Worm (Caenorhabditis elegans): ENCODE data around the gene pink-1.

The pink-1 gene

ce11 chrII:5378239-5378521, 17.3 kb downstream of the pink-1 start:
- TF ChIP-seq ham-2 (GFP tag; optimal IDR thresholded peaks at IDR 0.05) (no peak), lin-32 (GFP tag; optimal IDR thresholded peaks at IDR 0.05) (no peak), sem-2 (GFP tag; optimal IDR thresholded peaks at IDR 0.05) (no peak), ces-1 (GFP tag; optimal IDR thresholded peaks at IDR 0.05) (no peak), unc-120 (tag; optimal IDR thresholded peaks at IDR 0.05; ENCODE audit: poor library complexity, severe bottlenecking) (no peak), unc-62 (GFP tag; optimal IDR thresholded peaks at IDR 0.05) (no peak), nhr-28 (tag; optimal IDR thresholded peaks at IDR 0.05) (no peak), mls-2 (tag; optimal IDR thresholded peaks at IDR 0.05) (no peak), bed-3 (GFP tag; optimal IDR thresholded peaks at IDR 0.05) (no peak), ztf-11 (tag; optimal IDR thresholded peaks at IDR 0.05) (no peak), lsy-2 (tag; optimal IDR thresholded peaks at IDR 0.05) (no peak), nhr-76 (tag; optimal IDR thresholded peaks at IDR 0.05) (no peak), cnd-1 (tag; optimal IDR thresholded peaks at IDR 0.05) (no peak), sptf-1 (tag; optimal IDR thresholded peaks at IDR 0.05) (no peak), unc-39 (tag; optimal IDR thresholded peaks at IDR 0.05) (no peak), hlh-1 (tag; optimal IDR thresholded peaks at IDR 0.05) (no peak), M03D4.4 (tag; optimal IDR thresholded peaks at IDR 0.05) (no peak), mab-5 (tag; optimal IDR thresholded peaks at IDR 0.05) (no peak)

ce11 chrII:5377467-5378238, 17.8 kb downstream of the pink-1 start, which contains the start of gene prdx-2:
prdx-2 (plus strand) TSS chrII:5378195.
- TF ChIP-seq nhr-237 (tag; optimal IDR thresholded peaks at IDR 0.05) (no peak), lsy-2 (tag; optimal IDR thresholded peaks at IDR 0.05) (peak; percentile 70), ceh-83 (GFP tag; optimal IDR thresholded peaks at IDR 0.05) (no peak), unc-62 (GFP tag; optimal IDR thresholded peaks at IDR 0.05) (no peak)

- TF ChIP-seq zip-8 (tag; optimal IDR thresholded peaks at IDR 0.05) (no peak), ham-2 (GFP tag; optimal IDR thresholded peaks at IDR 0.05) (no peak), unc-62 (GFP tag; optimal IDR thresholded peaks at IDR 0.05) (no peak), hlh-1 (tag; optimal IDR thresholded peaks at IDR 0.05) (no peak), ceh-39 (tag; optimal IDR thresholded peaks at IDR 0.05) (no peak), cnd-1 (tag; optimal IDR thresholded peaks at IDR 0.05) (no peak), M03D4.4 (tag; optimal IDR thresholded peaks at IDR 0.05) (no peak), nhr-12 (tag; optimal IDR thresholded peaks at IDR 0.05) (no peak)
Measured at ce11 chrII:5374967-5375366, 20.5 kb downstream of the pink-1 start, which contains the start of gene algn-2. algn-2 (plus strand) TSS chrII:5375267.

DNA sequence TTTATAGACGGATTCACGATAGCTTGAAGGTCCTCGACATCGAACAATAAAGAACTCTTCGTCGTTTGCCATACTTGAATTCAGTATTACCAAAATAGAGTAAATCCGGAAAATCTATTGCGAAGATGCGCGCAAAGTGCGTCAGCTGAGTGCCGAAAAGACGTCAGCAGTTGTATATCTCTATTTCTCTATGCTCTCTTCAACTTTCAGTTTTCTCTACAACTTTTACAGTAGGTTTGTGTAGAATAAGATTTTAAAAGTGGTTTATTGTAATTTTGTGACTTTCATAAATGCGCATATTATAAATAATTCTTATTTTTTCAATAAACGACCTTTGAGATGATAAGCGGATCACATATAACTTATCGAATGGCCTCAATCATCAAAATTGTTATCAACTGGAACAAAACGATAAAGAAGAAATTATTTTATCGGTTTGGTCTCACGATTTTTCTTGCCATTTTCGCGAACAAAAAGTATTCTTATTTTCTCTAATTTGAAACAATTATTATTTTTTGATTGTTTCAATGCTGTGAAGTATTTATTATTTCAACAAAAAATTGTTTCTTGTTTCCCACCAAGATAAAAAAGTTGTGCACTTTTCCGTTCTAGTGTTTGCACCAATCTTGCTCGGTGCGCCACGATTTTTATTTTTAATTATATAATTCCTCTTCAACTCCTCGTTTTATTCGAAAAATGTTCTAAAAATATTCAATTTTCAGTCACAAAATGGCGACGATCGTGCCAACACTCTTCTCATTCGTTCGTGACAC, 22.0 kb downstream of the pink-1 start, which contains the start of the genes agt-2 and F09E5.3:
TSS of gene agt-2 (minus strand) at position 553 of the 773 bp plus-strand sequence.
TSS of gene F09E5.3 (plus strand) at position 723 of the 773 bp plus-strand sequence.
- no peak for TF ChIP-seq snpc-4 (tag; optimal IDR thresholded peaks at IDR 0.05)
- TF ChIP-seq mab-5 (tag; optimal IDR thresholded peaks at IDR 0.05) = no peak
- TF ChIP-seq ces-1 (GFP tag; optimal IDR thresholded peaks at IDR 0.05) = peak; percentile 74
- peak; percentile 13 for TF ChIP-seq nhr-2 (tag; optimal IDR thresholded peaks at IDR 0.05)
- TF ChIP-seq hlh-1 (tag; optimal IDR thresholded peaks at IDR 0.05) = peak; percentile 37
- TF ChIP-seq unc-120 (tag; optimal IDR thresholded peaks at IDR 0.05; ENCODE audit: poor library complexity, severe bottlenecking) = no peak
- no peak for TF ChIP-seq nhr-28 (tag; optimal IDR thresholded peaks at IDR 0.05)
- no peak for TF ChIP-seq elt-1 (tag; optimal IDR thresholded peaks at IDR 0.05; ENCODE audit: borderline replicate concordance, insufficient read depth)
- no peak for TF ChIP-seq ceh-43 (GFP tag; optimal IDR thresholded peaks at IDR 0.05)
- TF ChIP-seq unc-39 (tag; optimal IDR thresholded peaks at IDR 0.05) = no peak
- TF ChIP-seq unc-62 (GFP tag; optimal IDR thresholded peaks at IDR 0.05) = peak; percentile 26
- TF ChIP-seq nhr-76 (tag; optimal IDR thresholded peaks at IDR 0.05) = no peak
- peak; percentile 90 for TF ChIP-seq lin-13 (tag; optimal IDR thresholded peaks at IDR 0.05)
- TF ChIP-seq elt-3 (tag; optimal IDR thresholded peaks at IDR 0.05) = no peak
- peak; percentile 17 for TF ChIP-seq mls-2 (tag; optimal IDR thresholded peaks at IDR 0.05)
- TF ChIP-seq ceh-83 (GFP tag; optimal IDR thresholded peaks at IDR 0.05) = peak; percentile 47
- peak; percentile 53 for TF ChIP-seq ztf-11 (tag; optimal IDR thresholded peaks at IDR 0.05)
- TF ChIP-seq drap-1 (GFP tag; optimal IDR thresholded peaks at IDR 0.05) = peak; percentile 53
- no peak for TF ChIP-seq zip-8 (tag; optimal IDR thresholded peaks at IDR 0.05)
- peak; percentile 36 for TF ChIP-seq cnd-1 (tag; optimal IDR thresholded peaks at IDR 0.05)
- TF ChIP-seq pha-4 (tag; optimal IDR thresholded peaks at IDR 0.05) = peak; percentile 95
- no peak for TF ChIP-seq ham-2 (GFP tag; optimal IDR thresholded peaks at IDR 0.05)
- TF ChIP-seq M03D4.4 (tag; optimal IDR thresholded peaks at IDR 0.05) = peak; percentile 9
- TF ChIP-seq nhr-12 (tag; optimal IDR thresholded peaks at IDR 0.05) = no peak
- TF ChIP-seq tbx-8 (GFP tag; optimal IDR thresholded peaks at IDR 0.05) = no peak
- peak; percentile 90 for TF ChIP-seq mep-1 (tag; optimal IDR thresholded peaks at IDR 0.05)
- TF ChIP-seq sem-2 (GFP tag; optimal IDR thresholded peaks at IDR 0.05) = no peak
- peak; percentile 3 for TF ChIP-seq blmp-1 (tag; optimal IDR thresholded peaks at IDR 0.05)
- no peak for TF ChIP-seq lin-32 (GFP tag; optimal IDR thresholded peaks at IDR 0.05)
- peak; percentile 71 for TF ChIP-seq sptf-1 (tag; optimal IDR thresholded peaks at IDR 0.05)
- TF ChIP-seq ceh-39 (tag; optimal IDR thresholded peaks at IDR 0.05) = peak; percentile 68
- no peak for TF ChIP-seq flh-1 (GFP tag; optimal IDR thresholded peaks at IDR 0.05)
- TF ChIP-seq nhr-237 (tag; optimal IDR thresholded peaks at IDR 0.05) = peak; percentile 77
- peak; percentile 89 for TF ChIP-seq lsy-2 (tag; optimal IDR thresholded peaks at IDR 0.05)
- TF ChIP-seq bed-3 (GFP tag; optimal IDR thresholded peaks at IDR 0.05) = no peak

All from whole organism, mixed stage, embryonic.